Worm (Caenorhabditis elegans) whole organism, late embryonic: ENCODE measurements around the gene nstp-10.

Source experiments
- C08G9.2 ChIP-seq: sonication (generic microtip); optimal IDR thresholded peaks from 2 replicates; lab custom pipeline; 2016; ENCODE audit warnings: mild to moderate bottlenecking, missing genetic modification characterization, moderate library complexity, missing compliant biosample characterization
- K09A11.1 ChIP-seq: sonication (generic microtip); optimal IDR thresholded peaks from 2 replicates; lab custom pipeline; 2017; ENCODE audit warnings: antibody characterized with exemption, mild to moderate bottlenecking, missing genetic modification characterization, missing compliant biosample characterization; ENCODE audit not compliant: insufficient read depth
- T23F11.4 ChIP-seq: fragments of 200-800 bp; sonication (Bioruptor generic); optimal IDR thresholded peaks from 2 replicates; lab custom pipeline; 2018; ENCODE audit warnings: mild to moderate bottlenecking, missing genetic modification characterization, missing compliant biosample characterization
- Y22D7AL.16 ChIP-seq: sonication (generic microtip); optimal IDR thresholded peaks from 2 replicates; lab custom pipeline; 2016; ENCODE audit warnings: missing genetic modification characterization, missing compliant biosample characterization
- ahr-1 ChIP-seq: sonication (generic microtip); optimal IDR thresholded peaks from 2 replicates; lab custom pipeline; 2016; ENCODE audit warnings: missing genetic modification characterization, missing compliant biosample characterization
- ceh-14 ChIP-seq: sonication (generic microtip); optimal IDR thresholded peaks from 2 replicates; lab custom pipeline; 2016; ENCODE audit warnings: missing genotype, missing genetic modification characterization, missing compliant biosample characterization
- ceh-18 ChIP-seq: sonication (generic microtip); optimal IDR thresholded peaks from 2 replicates; lab custom pipeline; 2016; ENCODE audit warnings: missing genetic modification characterization, missing compliant biosample characterization
- ceh-19 ChIP-seq: fragments of 200-800 bp; sonication (Bioruptor generic); optimal IDR thresholded peaks from 2 replicates; lab custom pipeline; 2018; ENCODE audit warnings: mild to moderate bottlenecking, missing genetic modification characterization, missing compliant biosample characterization
- ceh-30 ChIP-seq: fragments of 150-350 bp; optimal IDR thresholded peaks from 2 replicates; lab custom pipeline; 2014; ENCODE audit warnings: missing biosample characterization, missing genetic modification characterization
- ceh-6 ChIP-seq: fragments of 200-800 bp; sonication (Bioruptor generic); optimal IDR thresholded peaks from 2 replicates; lab custom pipeline; 2018; ENCODE audit warnings: mild to moderate bottlenecking, missing genetic modification characterization, missing compliant biosample characterization
- ceh-9 ChIP-seq: sonication (generic microtip); optimal IDR thresholded peaks from 2 replicates; lab custom pipeline; 2016; ENCODE audit warnings: mild to moderate bottlenecking, missing genetic modification characterization, inconsistent platforms, missing compliant biosample characterization
- che-1 ChIP-seq: sonication (generic microtip); optimal IDR thresholded peaks from 2 replicates; lab custom pipeline; 2016; ENCODE audit warnings: mild to moderate bottlenecking, missing genetic modification characterization, missing compliant biosample characterization
- dmd-4 ChIP-seq: sonication (generic microtip); optimal IDR thresholded peaks from 2 replicates; lab custom pipeline; 2016; ENCODE audit warnings: borderline replicate concordance, missing genetic modification characterization, missing compliant biosample characterization
- eyg-1 ChIP-seq: sonication (generic microtip); optimal IDR thresholded peaks from 2 replicates; lab custom pipeline; 2016; ENCODE audit warnings: missing genotype, missing genetic modification characterization, missing compliant biosample characterization
- fkh-10 ChIP-seq: fragments of 150-350 bp; optimal IDR thresholded peaks from 2 replicates; lab custom pipeline; 2014; ENCODE audit warnings: missing biosample characterization, missing genetic modification reagents, missing genetic modification characterization
- fkh-6 ChIP-seq: sonication (generic microtip); optimal IDR thresholded peaks from 2 replicates; lab custom pipeline; 2016; ENCODE audit warnings: missing genetic modification characterization, missing compliant biosample characterization
- hlh-13 ChIP-seq: fragments of 200-800 bp; sonication (Bioruptor generic); optimal IDR thresholded peaks from 2 replicates; lab custom pipeline; 2018; ENCODE audit warnings: mild to moderate bottlenecking, missing genetic modification characterization, missing compliant biosample characterization
- hlh-15 ChIP-seq: sonication (generic microtip); optimal IDR thresholded peaks from 2 replicates; lab custom pipeline; 2016; ENCODE audit warnings: missing genetic modification characterization, missing compliant biosample characterization
- hlh-30 ChIP-seq: sonication (generic microtip); optimal IDR thresholded peaks from 2 replicates; lab custom pipeline; 2017; ENCODE audit warnings: antibody characterized with exemption, missing genetic modification characterization, missing compliant biosample characterization; ENCODE audit not compliant: insufficient read depth
- hlh-6 ChIP-seq: sonication (generic microtip); optimal IDR thresholded peaks from 2 replicates; lab custom pipeline; 2016; ENCODE audit warnings: missing genotype, missing genetic modification characterization, missing compliant biosample characterization
- hlh-8 ChIP-seq: sonication (generic microtip); optimal IDR thresholded peaks from 2 replicates; lab custom pipeline; 2016; ENCODE audit warnings: missing genotype, missing genetic modification characterization, missing compliant biosample characterization
- lim-6 ChIP-seq: sonication (generic microtip); optimal IDR thresholded peaks from 2 replicates; lab custom pipeline; 2016; ENCODE audit warnings: missing genetic modification characterization, missing compliant biosample characterization
- madf-2 ChIP-seq: sonication (generic microtip); optimal IDR thresholded peaks from 2 replicates; lab custom pipeline; 2017; ENCODE audit warnings: missing genetic modification characterization, missing compliant biosample characterization
- nhr-232 ChIP-seq: sonication (generic microtip); optimal IDR thresholded peaks from 2 replicates; lab custom pipeline; 2016; ENCODE audit warnings: missing genetic modification characterization, missing compliant biosample characterization
- npax-4 ChIP-seq: sonication (generic microtip); optimal IDR thresholded peaks from 2 replicates; lab custom pipeline; 2016; ENCODE audit warnings: missing genetic modification characterization, missing compliant biosample characterization
- odd-2 ChIP-seq: sonication (generic microtip); optimal IDR thresholded peaks from 2 replicates; lab custom pipeline; 2017; ENCODE audit warnings: antibody characterized with exemption, mild to moderate bottlenecking, missing genetic modification characterization, missing compliant biosample characterization
- pqm-1 ChIP-seq: sonication (generic microtip); optimal IDR thresholded peaks from 2 replicates; lab custom pipeline; 2016; ENCODE audit warnings: missing genetic modification characterization, missing compliant biosample characterization
- pros-1 ChIP-seq: fragments of 150-350 bp; optimal IDR thresholded peaks from 2 replicates; lab custom pipeline; 2014; ENCODE audit warnings: missing biosample characterization, missing genetic modification reagents, missing genetic modification characterization
- ref-2 ChIP-seq: sonication (generic microtip); optimal IDR thresholded peaks from 2 replicates; lab custom pipeline; 2016; ENCODE audit warnings: missing genetic modification characterization, missing compliant biosample characterization
- sdc-2 ChIP-seq: sonication (generic microtip); optimal IDR thresholded peaks from 2 replicates; lab custom pipeline; 2016; ENCODE audit warnings: missing genotype, missing genetic modification characterization, missing compliant biosample characterization
- ttx-3 ChIP-seq: sonication (generic microtip); optimal IDR thresholded peaks from 2 replicates; lab custom pipeline; 2016; ENCODE audit warnings: missing genetic modification reagents, missing genetic modification characterization, missing compliant biosample characterization
- unc-55 ChIP-seq: sonication (generic microtip); optimal IDR thresholded peaks from 2 replicates; lab custom pipeline; 2017; ENCODE audit warnings: missing biosample characterization, missing genetic modification reagents, missing genetic modification characterization
- unc-86 ChIP-seq: sonication (generic microtip); optimal IDR thresholded peaks from 2 replicates; lab custom pipeline; 2016; ENCODE audit warnings: missing genetic modification characterization, missing compliant biosample characterization
- ztf-16 ChIP-seq: sonication (generic microtip); optimal IDR thresholded peaks from 2 replicates; lab custom pipeline; 2017; ENCODE audit warnings: missing genetic modification characterization, missing compliant biosample characterization

Gene nstp-10

ce11 chrV:9536505-9536904 is 13.1 kb downstream of the nstp-10 start, which contains the start of gene C50F4.4 (continued):
- no peak for TF ChIP-seq T23F11.4 (GFP tag; lab: Kevin White, UChicago)
- no peak for TF ChIP-seq ceh-18 (tag; lab: Kevin White, UChicago)

ce11 chrV:9534621-9535020 is 15.0 kb downstream of the nstp-10 start, which contains the start of gene tag-329:
Gene tag-329, plus strand, starts transcription at chrV:9534921.
- no peak for TF ChIP-seq ztf-16
- TF ChIP-seq C08G9.2 = no peak
- TF ChIP-seq lim-6 (tag; lab: Kevin White, UChicago) = no peak
- no peak for TF ChIP-seq Y22D7AL.16 (tag; lab: Kevin White, UChicago)
- TF ChIP-seq ceh-14 = no peak
- no peak for TF ChIP-seq pros-1 (tag; lab: Kevin White, UChicago)
- no peak for TF ChIP-seq nhr-232 (tag; lab: Kevin White, UChicago)
- no peak for TF ChIP-seq che-1
- TF ChIP-seq eyg-1 (tag; lab: Kevin White, UChicago) = no peak
- no peak for TF ChIP-seq ceh-19 (GFP tag; lab: Kevin White, UChicago)
- TF ChIP-seq, all 69 proteins: peak for 0

- TF ChIP-seq hlh-15 (tag; lab: Kevin White, UChicago) (no peak), ahr-1 (no peak), eyg-1 (tag; lab: Kevin White, UChicago) (no peak), madf-2 (tag; lab: Kevin White, UChicago) (no peak), ceh-30 (tag; lab: Kevin White, UChicago) (no peak), ref-2 (tag; lab: Kevin White, UChicago) (no peak), npax-4 (tag; lab: Kevin White, UChicago) (no peak), fkh-10 (GFP tag; lab: Kevin White, UChicago) (no peak), odd-2 (tag; lab: Kevin White, UChicago) (no peak), hlh-13 (GFP tag; lab: Kevin White, UChicago) (no peak), ttx-3 (tag; lab: Kevin White, UChicago) (no peak), dmd-4 (tag; lab: Kevin White, UChicago) (no peak), hlh-8 (tag; lab: Kevin White, UChicago) (no peak), pqm-1 (tag; lab: Kevin White, UChicago) (no peak), sdc-2 (tag; lab: Kevin White, UChicago) (no peak), che-1 (no peak)
These were observed 18.2 kb downstream of the nstp-10 start, which contains the start of the genes C50F4.10 and pfk-1.2 for ce11 chrV:9531477-9531876. Gene C50F4.10, minus strand, starts transcription at chrV:9531577. Gene pfk-1.2, plus strand, starts transcription at chrV:9531801.

ce11 chrV:9527984-9528383 is 21.7 kb downstream of the nstp-10 start:
- TF ChIP-seq npax-4 (tag; lab: Kevin White, UChicago) (no peak), ceh-19 (GFP tag; lab: Kevin White, UChicago) (no peak), madf-2 (tag; lab: Kevin White, UChicago) (no peak), unc-86 (no peak), che-1 (no peak), ceh-14 (no peak), hlh-6 (tag; lab: Kevin White, UChicago) (no peak), C08G9.2 (no peak)

- TF ChIP-seq ceh-6 (GFP tag; lab: Kevin White, UChicago) (no peak), unc-55 (GFP tag; lab: Kevin White, UChicago) (no peak), npax-4 (tag; lab: Kevin White, UChicago) (no peak), T23F11.4 (GFP tag; lab: Kevin White, UChicago) (no peak)
These were observed 22.3 kb downstream of the nstp-10 start for ce11 chrV:9527337-9527736.

- TF ChIP-seq fkh-6 (tag; lab: Kevin White, UChicago) = no peak
- TF ChIP-seq ceh-9 (tag; lab: Kevin White, UChicago) = no peak
- TF ChIP-seq ttx-3 (tag; lab: Kevin White, UChicago) = no peak
- no peak for TF ChIP-seq T23F11.4 (GFP tag; lab: Kevin White, UChicago)
- no peak for TF ChIP-seq ref-2 (tag; lab: Kevin White, UChicago)
- TF ChIP-seq ceh-30 (tag; lab: Kevin White, UChicago) = no peak
- TF ChIP-seq hlh-30 = no peak
- no peak for TF ChIP-seq Y22D7AL.16 (tag; lab: Kevin White, UChicago)
- no peak for TF ChIP-seq K09A11.1 (tag; lab: Kevin White, UChicago)
- no peak for TF ChIP-seq eyg-1 (tag; lab: Kevin White, UChicago)
These were observed 23.2 kb downstream of the nstp-10 start, which contains the start of gene C50F4.1 for ce11 chrV:9526470-9526869. Gene C50F4.1, plus strand, starts transcription at chrV:9526793.
